Fruit fly (Drosophila melanogaster) whole organism, embryonic: ENCODE data around the gene CG42558.

Experiments
- BtbVII ChIP-seq: fragments of 200-800 bp; sonication (Bioruptor generic); optimal IDR thresholded peaks from 3 replicates; lab custom pipeline; 2017; ENCODE audit warnings: missing biosample characterization, mild to moderate bottlenecking, missing genetic modification characterization
- CG11247 ChIP-seq: fragments of 200-800 bp; sonication (Bioruptor generic); IDR thresholded peaks from 2 replicates; pipeline ENCODE4 v1.3.6; 2022; ENCODE audit warnings: missing biosample characterization, missing genetic modification characterization
- CG12744 ChIP-seq: fragments of 200-800 bp; sonication (Bioruptor generic); optimal IDR thresholded peaks from 2 replicates; lab custom pipeline; 2016; ENCODE audit warnings: missing biosample characterization, missing genetic modification characterization
- CG15073 ChIP-seq: fragments of 200-800 bp; sonication (Bioruptor generic); optimal IDR thresholded peaks from 2 replicates; lab custom pipeline; 2016; ENCODE audit warnings: missing biosample characterization, missing genetic modification characterization
- CG15696 ChIP-seq: fragments of 200-800 bp; sonication (Bioruptor generic); optimal IDR thresholded peaks from 2 replicates; lab custom pipeline; 2019; ENCODE audit warnings: missing biosample characterization, mild to moderate bottlenecking, missing genetic modification characterization, moderate library complexity
- CG17328 ChIP-seq: fragments of 200-800 bp; sonication (Bioruptor generic); IDR thresholded peaks from 2 replicates; pipeline ENCODE4 v1.3.6; 2022; ENCODE audit warnings: missing biosample characterization, missing genetic modification characterization
- CG17568 ChIP-seq: fragments of 200-800 bp; sonication (Bioruptor generic); optimal IDR thresholded peaks from 2 replicates; lab custom pipeline; 2018; ENCODE audit warnings: missing biosample characterization, mild to moderate bottlenecking, missing genetic modification characterization, moderate library complexity
- CG18599 ChIP-seq: fragments of 200-800 bp; sonication (Bioruptor generic); optimal IDR thresholded peaks from 3 replicates; lab custom pipeline; 2017; ENCODE audit warnings: missing biosample characterization, missing genetic modification characterization, mild to moderate bottlenecking, moderate library complexity, missing genetic modification reagents
- CG30403 ChIP-seq: fragments of 200-800 bp; sonication (Bioruptor generic); optimal IDR thresholded peaks from 3 replicates; lab custom pipeline; 2016; ENCODE audit warnings: missing biosample characterization, missing genetic modification characterization
- CG3065 ChIP-seq: fragments of 200-800 bp; sonication (Bioruptor generic); optimal IDR thresholded peaks from 2 replicates; lab custom pipeline; 2016; ENCODE audit warnings: missing biosample characterization, missing genetic modification characterization
- CG33557 ChIP-seq: fragments of 200-800 bp; sonication (Bioruptor generic); optimal IDR thresholded peaks from 2 replicates; lab custom pipeline; 2019; ENCODE audit warnings: missing biosample characterization, mild to moderate bottlenecking, missing genetic modification characterization, moderate library complexity
- CG3726 ChIP-seq: fragments of 200-800 bp; sonication (Bioruptor generic); IDR thresholded peaks from 3 replicates; pipeline ENCODE4, ENCODE4 v1.3.6; 2022; ENCODE audit warnings: missing biosample characterization, missing genetic modification characterization
- CG3838 ChIP-seq: fragments of 200-800 bp; sonication (Bioruptor generic); optimal IDR thresholded peaks from 3 replicates; lab custom pipeline; 2016; ENCODE audit warnings: missing biosample characterization, missing genetic modification characterization
- CG42726 ChIP-seq: fragments of 200-800 bp; sonication (Bioruptor generic); IDR thresholded peaks from 2 replicates; pipeline ENCODE4 v1.3.6; 2022; ENCODE audit warnings: missing biosample characterization, missing genetic modification characterization; ENCODE audit not compliant: partially characterized antibody
- CG4617 ChIP-seq: fragments of 200-800 bp; sonication (Bioruptor generic); optimal IDR thresholded peaks from 3 replicates; lab custom pipeline; 2016; ENCODE audit warnings: missing biosample characterization, missing genetic modification characterization, borderline replicate concordance
- CG5180 ChIP-seq: fragments of 200-800 bp; sonication (Bioruptor generic); optimal IDR thresholded peaks from 3 replicates; lab custom pipeline; 2017; ENCODE audit warnings: missing biosample characterization, missing genetic modification characterization, mild to moderate bottlenecking, moderate library complexity, missing genetic modification reagents
- CG6791 ChIP-seq: fragments of 200-800 bp; sonication (Bioruptor generic); IDR thresholded peaks from 3 replicates; pipeline ENCODE4 v1.3.6; 2022; ENCODE audit warnings: missing biosample characterization, missing genetic modification characterization; ENCODE audit not compliant: partially characterized antibody
- CG6854 ChIP-seq: fragments of 200-800 bp; sonication (Bioruptor generic); optimal IDR thresholded peaks from 3 replicates; lab custom pipeline; 2017; ENCODE audit warnings: missing biosample characterization, mild to moderate bottlenecking, missing genetic modification characterization
- Chrac-16 ChIP-seq: fragments of 200-800 bp; sonication (Bioruptor generic); optimal IDR thresholded peaks from 3 replicates; lab custom pipeline; 2016; ENCODE audit warnings: missing biosample characterization, missing genetic modification characterization
- CrebB ChIP-seq: fragments of 200-800 bp; sonication (Bioruptor generic); optimal IDR thresholded peaks from 3 replicates; lab custom pipeline; 2018; ENCODE audit warnings: missing biosample characterization, mild to moderate bottlenecking, missing genetic modification characterization
- Hmr ChIP-seq: fragments of 200-800 bp; sonication (Bioruptor generic); optimal IDR thresholded peaks from 3 replicates; lab custom pipeline; 2017; ENCODE audit warnings: mild to moderate bottlenecking, missing biosample characterization, missing genetic modification reagents, missing genetic modification characterization
- MESR4 ChIP-seq: fragments of 200-800 bp; sonication (Bioruptor generic); optimal IDR thresholded peaks from 2 replicates; lab custom pipeline; 2018; ENCODE audit warnings: missing biosample characterization, mild to moderate bottlenecking, missing genetic modification characterization, moderate library complexity
- Myb ChIP-seq: fragments of 200-800 bp; sonication (Bioruptor generic); optimal IDR thresholded peaks from 2 replicates; lab custom pipeline; 2016; ENCODE audit warnings: missing biosample characterization, missing genetic modification characterization
- Nf-YB ChIP-seq: fragments of 200-800 bp; sonication (Bioruptor generic); optimal IDR thresholded peaks from 3 replicates; lab custom pipeline; 2019; ENCODE audit warnings: missing biosample characterization, mild to moderate bottlenecking, missing genetic modification characterization, moderate library complexity
- Nf-YC ChIP-seq: fragments of 200-800 bp; optimal IDR thresholded peaks from 3 replicates; lab custom pipeline; 2019; ENCODE audit warnings: missing biosample characterization, mild to moderate bottlenecking, missing genetic modification characterization, moderate library complexity
- Sin3A ChIP-seq: fragments of >200 bp; optimal IDR thresholded peaks from 2 replicates; lab custom pipeline; 2018
- TFAM ChIP-seq: fragments of 200-800 bp; sonication (Bioruptor generic); optimal IDR thresholded peaks from 2 replicates; lab custom pipeline; 2017; ENCODE audit warnings: missing biosample characterization, missing genetic modification characterization, inconsistent platforms
- abd-A ChIP-seq: fragments of 200-800 bp; sonication (Bioruptor generic); optimal IDR thresholded peaks from 3 replicates; lab custom pipeline; 2019; ENCODE audit warnings: missing biosample characterization, mild to moderate bottlenecking, missing genetic modification characterization, moderate library complexity
- bab2 ChIP-seq: fragments of 200-800 bp; sonication (Bioruptor generic); optimal IDR thresholded peaks from 2 replicates; lab custom pipeline; 2016; ENCODE audit warnings: missing biosample characterization, missing genetic modification characterization
- ci ChIP-seq: fragments of 200-800 bp; sonication (Bioruptor generic); IDR thresholded peaks from 3 replicates; pipeline ENCODE4 v1.3.6; 2022; ENCODE audit warnings: missing biosample characterization, missing genetic modification characterization
- corto ChIP-seq: fragments of 200-800 bp; sonication (Bioruptor generic); optimal IDR thresholded peaks from 2 replicates; lab custom pipeline; 2016; ENCODE audit warnings: missing biosample characterization, mild to moderate bottlenecking, missing genetic modification characterization, moderate library complexity
- crol ChIP-seq: fragments of 200-800 bp; sonication (Bioruptor generic); IDR thresholded peaks from 2 replicates; pipeline ENCODE4 v1.3.6; 2022; ENCODE audit warnings: missing biosample characterization, missing genetic modification characterization
- dysf ChIP-seq: fragments of 200-800 bp; sonication (Bioruptor generic); IDR thresholded peaks from 3 replicates; pipeline ENCODE4 v1.3.6; 2022; ENCODE audit warnings: missing biosample characterization, missing genetic modification characterization
- ewg ChIP-seq: fragments of 200-800 bp; sonication (Bioruptor generic); optimal IDR thresholded peaks from 3 replicates; lab custom pipeline; 2017; ENCODE audit warnings: mild to moderate bottlenecking, missing biosample characterization, missing genetic modification reagents, missing genetic modification characterization
- fd3F ChIP-seq: fragments of 200-800 bp; sonication (Bioruptor generic); optimal IDR thresholded peaks from 2 replicates; lab custom pipeline; 2018; ENCODE audit warnings: missing biosample characterization, mild to moderate bottlenecking, missing genetic modification characterization, moderate library complexity
- fu2 ChIP-seq: fragments of 200-800 bp; sonication (Bioruptor generic); optimal IDR thresholded peaks from 2 replicates; lab custom pipeline; 2016; ENCODE audit warnings: missing biosample characterization, missing genetic modification characterization
- gce ChIP-seq: fragments of 200-800 bp; sonication (Bioruptor generic); IDR thresholded peaks from 3 replicates; pipeline ENCODE4 v1.3.6; 2022; ENCODE audit warnings: missing biosample characterization, missing genetic modification characterization
- gcm ChIP-seq: fragments of 200-800 bp; sonication (Bioruptor generic); optimal IDR thresholded peaks from 2 replicates; lab custom pipeline; 2019; ENCODE audit warnings: missing biosample characterization, mild to moderate bottlenecking, missing genetic modification characterization, moderate library complexity
- gsb-n ChIP-seq: fragments of 200-800 bp; sonication (Bioruptor generic); optimal IDR thresholded peaks from 3 replicates; lab custom pipeline; 2018; ENCODE audit warnings: missing biosample characterization, mild to moderate bottlenecking, missing genetic modification characterization
- ham ChIP-seq: fragments of 200-800 bp; sonication (Bioruptor generic); IDR thresholded peaks from 2 replicates; pipeline ENCODE4 v1.3.6; 2022; ENCODE audit warnings: missing biosample characterization, missing genetic modification characterization
- mirr ChIP-seq: fragments of 200-800 bp; sonication (Bioruptor generic); optimal IDR thresholded peaks from 3 replicates; lab custom pipeline; 2018; ENCODE audit warnings: missing biosample characterization, mild to moderate bottlenecking, missing genetic modification characterization
- nmo ChIP-seq: fragments of 200-800 bp; sonication (Bioruptor generic); optimal IDR thresholded peaks from 2 replicates; lab custom pipeline; 2018; ENCODE audit warnings: missing biosample characterization, mild to moderate bottlenecking, missing genetic modification characterization, moderate library complexity
- pho ChIP-seq: fragments of 200-800 bp; sonication (Bioruptor generic); optimal IDR thresholded peaks from 2 replicates; lab custom pipeline; 2016; ENCODE audit warnings: missing biosample characterization, missing genetic modification characterization
- phol ChIP-seq: fragments of 200-800 bp; sonication (Bioruptor generic); optimal IDR thresholded peaks from 3 replicates; lab custom pipeline; 2018; ENCODE audit warnings: missing biosample characterization, mild to moderate bottlenecking, missing genetic modification characterization, moderate library complexity
- sens-2 ChIP-seq: fragments of 200-800 bp; sonication (Bioruptor generic); IDR thresholded peaks from 2 replicates; pipeline ENCODE4 v1.3.6; 2022; ENCODE audit warnings: missing biosample characterization, missing genetic modification characterization
- sob ChIP-seq: fragments of 200-800 bp; sonication (Bioruptor generic); IDR thresholded peaks from 2 replicates; pipeline ENCODE4 v1.3.6; 2022; ENCODE audit warnings: missing biosample characterization, missing genetic modification characterization
- stc ChIP-seq: fragments of 200-800 bp; sonication (Bioruptor generic); IDR thresholded peaks from 2 replicates; pipeline ENCODE4 v1.3.6; 2022; ENCODE audit warnings: missing biosample characterization, missing genetic modification characterization
- trem ChIP-seq: fragments of 200-800 bp; optimal IDR thresholded peaks from 3 replicates; lab custom pipeline; 2019; ENCODE audit warnings: missing biosample characterization, mild to moderate bottlenecking, missing genetic modification characterization, moderate library complexity
- usp ChIP-seq: fragments of >200 bp; optimal IDR thresholded peaks from 2 replicates; lab custom pipeline; 2017; ENCODE audit warnings: missing biosample characterization, missing genetic modification characterization
- z ChIP-seq: fragments of 200-800 bp; sonication (Bioruptor generic); IDR thresholded peaks from 3 replicates; pipeline ENCODE4 v1.3.6; 2022; ENCODE audit warnings: missing biosample characterization, missing genetic modification characterization
- zfh2 ChIP-seq: fragments of 200-800 bp; sonication (Bioruptor generic); optimal IDR thresholded peaks from 2 replicates; lab custom pipeline; 2016; ENCODE audit warnings: missing biosample characterization, missing genetic modification characterization

CG42558 gene

DNA sequence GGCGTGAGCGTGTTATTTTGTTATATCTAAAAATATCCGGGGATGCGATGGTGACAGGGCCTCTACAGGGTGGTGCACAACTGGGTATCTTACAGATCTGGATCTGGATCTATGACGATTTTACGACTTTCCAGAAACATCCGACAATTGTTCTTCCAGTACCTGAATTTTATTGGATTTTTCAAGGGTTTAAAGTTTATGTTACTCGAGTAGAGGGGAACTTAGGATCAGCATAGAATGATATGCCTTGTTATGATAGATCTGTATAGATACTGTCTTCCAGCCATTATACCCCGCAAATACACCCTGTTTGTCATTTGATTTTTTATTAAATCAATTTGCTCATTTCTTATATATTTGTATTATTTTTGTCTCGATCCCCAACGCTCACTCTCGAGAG lies 38.7 kb upstream of the CG42558 start (continued):
- 0 out of 2 replicates have a peak, but pooled peaks have one; percentile 32 for TF ChIP-seq ham
- TF ChIP-seq z (GFP tag; lab: Robert Waterston, UW) = no peak
- TF ChIP-seq gcm (GFP tag; lab: Kevin White, UChicago) = peak; percentile 5
- no peak for TF ChIP-seq CG6791 (GFP tag; lab: Robert Waterston, UW)
- peak; percentile 58 for TF ChIP-seq CG11247
- no peak for TF ChIP-seq fu2 (GFP tag; lab: Kevin White, UChicago)
- TF ChIP-seq trem (tag; lab: Kevin White, UChicago) = no peak
- no peak for TF ChIP-seq CG3838 (GFP tag; lab: Kevin White, UChicago)
- no peak for TF ChIP-seq CG6854 (GFP tag; lab: Kevin White, UChicago)
- peak; percentile 61 for TF ChIP-seq CG30403 (GFP tag; lab: Kevin White, UChicago)
- peak; percentile 36 for TF ChIP-seq pho (GFP tag; lab: Kevin White, UChicago)
- TF ChIP-seq CG42726 (GFP tag; lab: Robert Waterston, UW) = no peak
- TF ChIP-seq mirr (GFP tag; lab: Kevin White, UChicago) = peak; percentile 14
- 0 out of 2 replicates have a peak, but pooled peaks have one; percentile 5 for TF ChIP-seq CG17328 (GFP tag; lab: Robert Waterston, UW)
- TF ChIP-seq CG15696 = peak; percentile 16
- TF ChIP-seq usp = no peak
- TF ChIP-seq Chrac-16 = peak; percentile 7
- TF ChIP-seq gsb-n = no peak
- TF ChIP-seq sens-2 (GFP tag; lab: Robert Waterston, UW) = no peak
- no peak for TF ChIP-seq CG33557
- no peak for TF ChIP-seq CG3726 (GFP tag; lab: Robert Waterston, UW)
- TF ChIP-seq ewg (GFP tag; lab: Kevin White, UChicago) = no peak
- 0 out of 3 replicates have a peak, but pooled peaks have one; percentile 26 for TF ChIP-seq gce
- TF ChIP-seq CG3065 = no peak
- TF ChIP-seq Sin3A (lab: Kevin White, UChicago) = no peak
- TF ChIP-seq CG15073 (GFP tag; lab: Kevin White, UChicago) = no peak
- no peak for TF ChIP-seq MESR4 (GFP tag; lab: Kevin White, UChicago)
- TF ChIP-seq stc (GFP tag; lab: Robert Waterston, UW) = peak; percentile 36; the same call in 1 of the 2 replicates
- peak; percentile 32 for TF ChIP-seq Myb
- peak; percentile 55 for TF ChIP-seq CG5180 (GFP tag; lab: Kevin White, UChicago)
- TF ChIP-seq corto (GFP tag; lab: Kevin White, UChicago) = no peak
- 0 out of 3 replicates have a peak, but pooled peaks have one; percentile 39 for TF ChIP-seq ci
- TF ChIP-seq zfh2 (GFP tag; lab: Kevin White, UChicago) = peak; percentile 44
- TF ChIP-seq CG17568 (GFP tag; lab: Kevin White, UChicago) = peak; percentile 35
- TF ChIP-seq CG12744 (GFP tag; lab: Kevin White, UChicago) = no peak
- TF ChIP-seq phol (tag; lab: Kevin White, UChicago) = peak; percentile 69
- peak; percentile 62 for TF ChIP-seq nmo (GFP tag; lab: Kevin White, UChicago)
- TF ChIP-seq Nf-YB (GFP tag; lab: Kevin White, UChicago) = peak; percentile 21
- peak; percentile 21 for TF ChIP-seq bab2 (GFP tag; lab: Kevin White, UChicago)
- no peak for TF ChIP-seq CG4617
- TF ChIP-seq dysf (GFP tag; lab: Robert Waterston, UW) = peak; percentile 89
- no peak for TF ChIP-seq crol (GFP tag; lab: Robert Waterston, UW)
- TF ChIP-seq fd3F (GFP tag; lab: Kevin White, UChicago) = peak; percentile 63
- peak; percentile 60 for TF ChIP-seq sob (GFP tag; lab: Robert Waterston, UW)
- TF ChIP-seq BtbVII (GFP tag; lab: Kevin White, UChicago) = peak; percentile 58
- no peak for TF ChIP-seq CrebB (tag; lab: Kevin White, UChicago)
- peak; percentile 67 for TF ChIP-seq Hmr
- no peak for TF ChIP-seq abd-A (tag; lab: Kevin White, UChicago)
- TF ChIP-seq Nf-YC (tag; lab: Kevin White, UChicago) = peak; percentile 64
- peak; percentile 62 for TF ChIP-seq CG18599 (GFP tag; lab: Kevin White, UChicago)
- no peak for TF ChIP-seq TFAM (GFP tag; lab: Kevin White, UChicago)
